Worm (Caenorhabditis elegans): ENCODE data around the gene srh-34.
A peak's percentile ranks its signal among the peaks of the same experiment; 100 is the strongest.

Gene srh-34

ce11 chrV:399721-400120 lies 46.8 kb downstream of the srh-34 start, which contains the start of gene scl-27:
Gene scl-27 (plus strand): TSS chrV:400021.
- no peak for TF ChIP-seq Y116A8C.19 (tag; optimal IDR thresholded peaks at IDR 0.05; ENCODE audit: borderline replicate concordance)

- no peak for TF ChIP-seq irx-1 (tag; optimal IDR thresholded peaks at IDR 0.05)
- TF ChIP-seq lin-14 (GFP tag; optimal IDR thresholded peaks at IDR 0.05) = no peak
- no peak for TF ChIP-seq unc-30 (tag; optimal IDR thresholded peaks at IDR 0.05)
- no peak for TF ChIP-seq ceh-90 (tag; optimal IDR thresholded peaks at IDR 0.05)
- TF ChIP-seq nhr-90 (tag; optimal IDR thresholded peaks at IDR 0.05; ENCODE audit: poor library complexity) = no peak
- no peak for TF ChIP-seq aly-2 (tag; optimal IDR thresholded peaks at IDR 0.05)
- TF ChIP-seq nhr-47 (tag; optimal IDR thresholded peaks at IDR 0.05) = peak; percentile 70
- TF ChIP-seq blmp-1 (tag; optimal IDR thresholded peaks at IDR 0.05) = no peak
- TF ChIP-seq nhr-20 (tag; optimal IDR thresholded peaks at IDR 0.05) = peak; percentile 33
- no peak for TF ChIP-seq nhr-237 (tag; optimal IDR thresholded peaks at IDR 0.05)
- TF ChIP-seq dsc-1 (tag; optimal IDR thresholded peaks at IDR 0.05) = peak; percentile 36
- TF ChIP-seq egl-13 (tag; optimal IDR thresholded peaks at IDR 0.05) = no peak
- no peak for TF ChIP-seq aha-1 (tag; optimal IDR thresholded peaks at IDR 0.05)
- TF ChIP-seq fkh-8 (tag; optimal IDR thresholded peaks at IDR 0.05) = peak; percentile 82
- no peak for TF ChIP-seq ceh-8 (GFP tag; optimal IDR thresholded peaks at IDR 0.05)
- no peak for TF ChIP-seq unc-130 (tag; optimal IDR thresholded peaks at IDR 0.05)
- TF ChIP-seq ama-1 (optimal IDR thresholded peaks at IDR 0.05) = no peak
- no peak for TF ChIP-seq alr-1 (tag; optimal IDR thresholded peaks at IDR 0.05; ENCODE audit: borderline replicate concordance)
- TF ChIP-seq nhr-12 (tag; optimal IDR thresholded peaks at IDR 0.05) = no peak
- no peak for TF ChIP-seq nhr-84 (tag; optimal IDR thresholded peaks at IDR 0.05)
Measured at ce11 chrV:396309-396708, 50.2 kb downstream of the srh-34 start, which contains the start of gene nhr-253. Gene nhr-253 (plus strand): TSS chrV:396593.
